Fruit fly (Drosophila melanogaster) whole organism, embryonic: ENCODE data around the gene veli.

ENCODE experiments used
- Adf1 ChIP-seq: fragments of 200-800 bp; sonication (Bioruptor generic); IDR thresholded peaks from 2 replicates; pipeline ENCODE4 v1.3.6; 2022; ENCODE audit warnings: missing biosample characterization, missing genetic modification characterization
- B-H1 ChIP-seq: fragments of 200-800 bp; sonication (Bioruptor generic); IDR thresholded peaks from 3 replicates; pipeline ENCODE4 v1.3.6; 2022; ENCODE audit warnings: missing biosample characterization, missing genetic modification characterization
- CG10366 ChIP-seq: fragments of 200-800 bp; sonication (Bioruptor generic); IDR thresholded peaks from 2 replicates; pipeline ENCODE4 v1.3.6; 2022; ENCODE audit warnings: missing biosample characterization, missing genetic modification characterization
- CG11695 ChIP-seq: fragments of 200-800 bp; sonication (Bioruptor generic); IDR thresholded peaks from 3 replicates; pipeline ENCODE4 v1.3.6; 2022; ENCODE audit warnings: missing biosample characterization, missing genetic modification characterization
- CG12104 ChIP-seq: fragments of 200-800 bp; sonication (Bioruptor generic); optimal IDR thresholded peaks from 3 replicates; lab custom pipeline; 2016; ENCODE audit warnings: missing biosample characterization, missing genetic modification characterization
- CG13624 ChIP-seq: fragments of 200-800 bp; sonication (Bioruptor generic); optimal IDR thresholded peaks from 2 replicates; lab custom pipeline; 2016; ENCODE audit warnings: missing biosample characterization, missing genetic modification characterization
- CG15479 ChIP-seq: fragments of 200-800 bp; sonication (Bioruptor generic); optimal IDR thresholded peaks from 3 replicates; lab custom pipeline; 2019; ENCODE audit warnings: missing biosample characterization, mild to moderate bottlenecking, missing genetic modification characterization, moderate library complexity
- CG15514 ChIP-seq: fragments of 200-800 bp; sonication (Bioruptor generic); optimal IDR thresholded peaks from 3 replicates; lab custom pipeline; 2017; ENCODE audit warnings: missing biosample characterization, missing genetic modification characterization, mild to moderate bottlenecking, moderate library complexity, missing genetic modification reagents
- CG1792 ChIP-seq: fragments of 200-800 bp; sonication (Bioruptor generic); optimal IDR thresholded peaks from 2 replicates; lab custom pipeline; 2016; ENCODE audit warnings: missing biosample characterization, missing genetic modification characterization
- CG18011 ChIP-seq: fragments of 200-800 bp; sonication (Bioruptor generic); optimal IDR thresholded peaks from 2 replicates; lab custom pipeline; 2017; ENCODE audit warnings: missing biosample characterization, missing genetic modification characterization, mild to moderate bottlenecking, moderate library complexity, missing genotype
- CG18619 ChIP-seq: fragments of 200-800 bp; sonication (Bioruptor generic); optimal IDR thresholded peaks from 3 replicates; lab custom pipeline; 2017; ENCODE audit warnings: missing biosample characterization, mild to moderate bottlenecking, missing genetic modification characterization
- CG2202 ChIP-seq: fragments of 200-800 bp; sonication (Bioruptor generic); optimal IDR thresholded peaks from 2 replicates; lab custom pipeline; 2018; ENCODE audit warnings: missing biosample characterization, mild to moderate bottlenecking, missing genetic modification characterization
- CG30403 ChIP-seq: fragments of 200-800 bp; sonication (Bioruptor generic); optimal IDR thresholded peaks from 3 replicates; lab custom pipeline; 2016; ENCODE audit warnings: missing biosample characterization, missing genetic modification characterization
- CG31388 ChIP-seq: fragments of 200-800 bp; sonication (Bioruptor generic); optimal IDR thresholded peaks from 2 replicates; lab custom pipeline; 2016; ENCODE audit warnings: missing biosample characterization, missing genetic modification characterization
- CG32532 ChIP-seq: fragments of 200-800 bp; sonication (Bioruptor generic); IDR thresholded peaks from 2 replicates; pipeline ENCODE4 v1.3.6; 2022; ENCODE audit warnings: missing biosample characterization, missing genetic modification characterization
- CG6175 ChIP-seq: fragments of 200-800 bp; sonication (Bioruptor generic); IDR thresholded peaks from 3 replicates; pipeline ENCODE4 v1.3.6; 2022; ENCODE audit warnings: missing biosample characterization, missing genetic modification characterization
- CG6765 ChIP-seq: fragments of 200-800 bp; sonication (Bioruptor generic); optimal IDR thresholded peaks from 3 replicates; lab custom pipeline; 2017; ENCODE audit warnings: missing biosample characterization, mild to moderate bottlenecking, missing genetic modification characterization
- CG7963 ChIP-seq: fragments of 200-800 bp; sonication (Bioruptor generic); IDR thresholded peaks from 3 replicates; pipeline ENCODE4 v1.3.6; 2022; ENCODE audit warnings: missing biosample characterization, missing genetic modification characterization; ENCODE audit not compliant: partially characterized antibody
- Ets65A ChIP-seq: fragments of 200-800 bp; sonication (Bioruptor generic); peaks from one replicate; lab custom pipeline; 2016; ENCODE audit warnings: missing biosample characterization, missing genetic modification characterization
- Fer1 ChIP-seq: fragments of 200-800 bp; sonication (Bioruptor generic); optimal IDR thresholded peaks from 2 replicates; lab custom pipeline; 2017; ENCODE audit warnings: missing biosample characterization, mild to moderate bottlenecking, missing genetic modification characterization
- Gsc ChIP-seq: fragments of 200-800 bp; sonication (Bioruptor generic); IDR thresholded peaks from 2 replicates; pipeline ENCODE4 v1.3.6; 2022; ENCODE audit warnings: missing biosample characterization, missing genetic modification characterization
- HmgZ ChIP-seq: fragments of 200-800 bp; sonication (Bioruptor generic); optimal IDR thresholded peaks from 2 replicates; lab custom pipeline; 2018; ENCODE audit warnings: missing biosample characterization, mild to moderate bottlenecking, missing genetic modification characterization
- NC2α ChIP-seq: fragments of 200-800 bp; sonication (Bioruptor generic); optimal IDR thresholded peaks from 2 replicates; lab custom pipeline; 2016; ENCODE audit warnings: missing biosample characterization, missing genetic modification characterization
- NFAT ChIP-seq: fragments of 200-800 bp; sonication (Bioruptor generic); IDR thresholded peaks from 2 replicates; pipeline ENCODE4 v1.3.6; 2022; ENCODE audit warnings: missing biosample characterization, missing genetic modification characterization
- Nf-YB ChIP-seq: fragments of 200-800 bp; sonication (Bioruptor generic); optimal IDR thresholded peaks from 3 replicates; lab custom pipeline; 2019; ENCODE audit warnings: missing biosample characterization, mild to moderate bottlenecking, missing genetic modification characterization, moderate library complexity
- Nf-YC ChIP-seq: fragments of 200-800 bp; optimal IDR thresholded peaks from 3 replicates; lab custom pipeline; 2019; ENCODE audit warnings: missing biosample characterization, mild to moderate bottlenecking, missing genetic modification characterization, moderate library complexity
- Taf1 ChIP-seq: fragments of 200-800 bp; sonication (Bioruptor generic); IDR thresholded peaks from 2 replicates; pipeline ENCODE4 v1.3.6; 2022; ENCODE audit warnings: missing biosample characterization, missing genetic modification characterization
- ci ChIP-seq: fragments of 200-800 bp; sonication (Bioruptor generic); IDR thresholded peaks from 3 replicates; pipeline ENCODE4 v1.3.6; 2022; ENCODE audit warnings: missing biosample characterization, missing genetic modification characterization
- ewg ChIP-seq: fragments of 200-800 bp; sonication (Bioruptor generic); optimal IDR thresholded peaks from 3 replicates; lab custom pipeline; 2017; ENCODE audit warnings: mild to moderate bottlenecking, missing biosample characterization, missing genetic modification reagents, missing genetic modification characterization
- hkb ChIP-seq, 2 experiments: fragments of 200-800 bp in 1 of 2; fragments of >200 bp in 1 of 2; sonication (Bioruptor generic) in 1 of 2; IDR thresholded peaks in 1 of 2; optimal IDR thresholded peaks in 1 of 2; 2 replicates each; pipeline versions ENCODE4 v1.3.6 to Lab custom; 2017 to 2022; ENCODE audit warnings: missing biosample characterization in 1 of 2, missing genetic modification characterization in 1 of 2
- kay ChIP-seq: fragments of 200-800 bp; sonication (Bioruptor generic); optimal IDR thresholded peaks from 2 replicates; lab custom pipeline; 2016; ENCODE audit warnings: missing biosample characterization, missing genetic modification characterization
- lilli ChIP-seq: fragments of 200-800 bp; sonication (Bioruptor generic); optimal IDR thresholded peaks from 3 replicates; lab custom pipeline; 2016; ENCODE audit warnings: missing biosample characterization, missing genetic modification characterization
- luna ChIP-seq: fragments of 200-800 bp; sonication (Bioruptor generic); optimal IDR thresholded peaks from 2 replicates; lab custom pipeline; 2016; ENCODE audit warnings: missing biosample characterization, missing genetic modification characterization
- mam ChIP-seq: fragments of 200-800 bp; sonication (Bioruptor generic); optimal IDR thresholded peaks from 3 replicates; lab custom pipeline; 2016; ENCODE audit warnings: missing biosample characterization, missing genetic modification characterization
- odd ChIP-seq: fragments of 200-800 bp; sonication (Bioruptor generic); optimal IDR thresholded peaks from 2 replicates; lab custom pipeline; 2017; ENCODE audit warnings: missing biosample characterization, mild to moderate bottlenecking, missing genetic modification characterization
- pan ChIP-seq, 4 experiments: fragments of >200 bp in 3 of 4; fragments of 200-800 bp in 1 of 4; sonication (Bioruptor generic) in 1 of 4; optimal IDR thresholded peaks in 3 of 4; IDR thresholded peaks in 1 of 4; 2 replicates each; pipeline versions ENCODE4 v1.3.6 to Lab custom; 2017 to 2022; ENCODE audit warnings: missing biosample characterization in 2 of 4, missing genetic modification characterization in 2 of 4, mixed read lengths in 1 of 4
- pho ChIP-seq: fragments of 200-800 bp; sonication (Bioruptor generic); optimal IDR thresholded peaks from 2 replicates; lab custom pipeline; 2016; ENCODE audit warnings: missing biosample characterization, missing genetic modification characterization
- pros ChIP-seq: fragments of 200-800 bp; sonication (Bioruptor generic); optimal IDR thresholded peaks from 3 replicates; lab custom pipeline; 2019; ENCODE audit warnings: missing biosample characterization, mild to moderate bottlenecking, missing genetic modification characterization, moderate library complexity
- run ChIP-seq: fragments of 200-800 bp; sonication (Bioruptor generic); optimal IDR thresholded peaks from 3 replicates; lab custom pipeline; 2018; ENCODE audit warnings: missing biosample characterization, mild to moderate bottlenecking, missing genetic modification characterization
- sens ChIP-seq: fragments of 200-800 bp; sonication (Bioruptor generic); peaks from one replicate; lab custom pipeline; 2016; ENCODE audit warnings: missing biosample characterization, missing genetic modification characterization
- sqz ChIP-seq: fragments of 200-800 bp; sonication (Bioruptor generic); optimal IDR thresholded peaks from 3 replicates; lab custom pipeline; 2018; ENCODE audit warnings: missing biosample characterization, mild to moderate bottlenecking, missing genetic modification characterization
- usp ChIP-seq: fragments of >200 bp; optimal IDR thresholded peaks from 2 replicates; lab custom pipeline; 2017; ENCODE audit warnings: missing biosample characterization, missing genetic modification characterization
- z ChIP-seq: fragments of 200-800 bp; sonication (Bioruptor generic); IDR thresholded peaks from 3 replicates; pipeline ENCODE4 v1.3.6; 2022; ENCODE audit warnings: missing biosample characterization, missing genetic modification characterization
- zen ChIP-seq: fragments of 200-800 bp; sonication (Bioruptor generic); optimal IDR thresholded peaks from 3 replicates; lab custom pipeline; 2018; ENCODE audit warnings: missing biosample characterization, mild to moderate bottlenecking, missing genetic modification characterization, moderate library complexity

The veli gene

dm6 chr3R:25033142-25033586 is 32.2 kb downstream of the veli start, which contains the start of gene Smg6 (continued):
- TF ChIP-seq CG32532 (GFP tag; lab: Robert Waterston, UW), result no peak

- TF ChIP-seq CG15479 (GFP tag; lab: Kevin White, UChicago) (no peak), Ets65A (GFP tag; lab: Kevin White, UChicago) (peak; percentile 50), ewg (peak; percentile 93), z (0 out of 3 replicates have a peak, but pooled peaks have one; percentile 21), NC2α (GFP tag; lab: Kevin White, UChicago) (no peak), pan (optimal IDR thresholded peaks at IDR 0.05; lab: Kevin White, UChicago) (no peak), pan (GFP tag; optimal IDR thresholded peaks at IDR 0.05 in 1 of 2, IDR thresholded peaks at IDR 0.05 in 1 of 2) (peak in 1 of 2 experiments; percentile 20), CG11695 (GFP tag; lab: Robert Waterston, UW) (0 out of 3 replicates have a peak, but pooled peaks have one; percentile 16)
Measured at dm6 chr3R:25032686-25033085, 32.7 kb downstream of the veli start.

dm6 chr3R:25027281-25028219 is 37.8 kb downstream of the veli start:
- TF ChIP-seq mam (GFP tag; lab: Kevin White, UChicago), result peak; percentile 65
- peak; percentile 44 for TF ChIP-seq pho (GFP tag; lab: Kevin White, UChicago)
- peak; percentile 40; the same call in 2 of the 3 replicates for TF ChIP-seq ci (GFP tag; lab: Robert Waterston, UW)
- no peak for TF ChIP-seq CG31388 (GFP tag; lab: Kevin White, UChicago)
- no peak for TF ChIP-seq Adf1
- no peak for TF ChIP-seq usp (GFP tag; lab: Kevin White, UChicago)
- no peak for TF ChIP-seq Gsc
- TF ChIP-seq Fer1 (GFP tag; lab: Kevin White, UChicago), result peak; percentile 41
- TF ChIP-seq HmgZ (tag; lab: Kevin White, UChicago), result peak; percentile 32
- TF ChIP-seq CG30403 (GFP tag; lab: Kevin White, UChicago), result peak; percentile 51
- no peak for TF ChIP-seq CG2202
- peak; percentile 54 for TF ChIP-seq CG6765 (GFP tag; lab: Kevin White, UChicago)
- TF ChIP-seq kay (GFP tag; lab: Kevin White, UChicago), result peak; percentile 50
- peak; percentile 14 for TF ChIP-seq CG15514 (GFP tag; lab: Kevin White, UChicago)
- TF ChIP-seq sens (GFP tag; lab: Kevin White, UChicago), result peak; percentile 46
- no peak for TF ChIP-seq CG6175 (GFP tag; lab: Robert Waterston, UW)
- TF ChIP-seq pros (GFP tag; lab: Kevin White, UChicago), result peak; percentile 4
- TF ChIP-seq hkb (optimal IDR thresholded peaks at IDR 0.05; lab: Kevin White, UChicago), result no peak
- TF ChIP-seq hkb (GFP tag; IDR thresholded peaks at IDR 0.05; lab: Robert Waterston, UW), result peak; percentile 40; the same call in 1 of the 2 replicates
- TF ChIP-seq CG18011 (GFP tag; lab: Kevin White, UChicago), result peak; percentile 12
- TF ChIP-seq B-H1, result no peak
- peak; percentile 62 for TF ChIP-seq lilli (GFP tag; lab: Kevin White, UChicago)
- TF ChIP-seq CG10366, result no peak
- TF ChIP-seq NFAT (GFP tag; lab: Robert Waterston, UW), result peak; percentile 20; the same call in 1 of the 2 replicates
- TF ChIP-seq CG18619 (GFP tag; lab: Kevin White, UChicago), result peak; percentile 64
- peak; percentile 22 for TF ChIP-seq CG1792 (GFP tag; lab: Kevin White, UChicago)
- TF ChIP-seq Nf-YB (GFP tag; lab: Kevin White, UChicago), result peak; percentile 26
- TF ChIP-seq zen (tag; lab: Kevin White, UChicago), result no peak
- TF ChIP-seq Nf-YC (tag; lab: Kevin White, UChicago), result peak; percentile 43
- peak; percentile 24 for TF ChIP-seq CG12104 (GFP tag; lab: Kevin White, UChicago)
- TF ChIP-seq odd (GFP tag; lab: Kevin White, UChicago), result peak; percentile 20
- TF ChIP-seq run, result no peak
- TF ChIP-seq CG7963 (GFP tag; lab: Robert Waterston, UW), result no peak
- TF ChIP-seq CG13624, result peak; percentile 20
- no peak for TF ChIP-seq luna (GFP tag; lab: Kevin White, UChicago)
- no peak for TF ChIP-seq sqz
- no peak for TF ChIP-seq Taf1
